Worm (Caenorhabditis elegans) whole organism, L4 larva: ENCODE measurements around the gene cpd-2.

Source experiments
- F10B5.3 ChIP-seq: sonication (generic microtip); optimal IDR thresholded peaks from 2 replicates; lab custom pipeline; 2016; ENCODE audit warnings: mild to moderate bottlenecking, missing genetic modification characterization, missing compliant biosample characterization
- F26F4.8 ChIP-seq: fragments of 200-800 bp; sonication (Bioruptor generic); conservative IDR thresholded peaks from 2 replicates; pipeline ENCODE4 v1.3.6; 2022; ENCODE audit warnings: missing genetic modification characterization, missing compliant biosample characterization
- T20F7.1 ChIP-seq: fragments of 200-800 bp; sonication (Bioruptor generic); optimal IDR thresholded peaks from 2 replicates; lab custom pipeline; 2018; ENCODE audit warnings: mild to moderate bottlenecking, missing genetic modification characterization, missing compliant biosample characterization
- Y48G9A.11 ChIP-seq: fragments of 200-800 bp; sonication (Bioruptor generic); IDR thresholded peaks from 2 replicates; pipeline ENCODE4 v1.3.6; 2022; ENCODE audit warnings: missing genetic modification reagents, missing genetic modification characterization, missing compliant biosample characterization
- ZK546.5 ChIP-seq, 2 experiments: sonication (generic microtip); optimal IDR thresholded peaks; 2 replicates each; lab custom pipeline; 2017; ENCODE audit warnings: missing biosample characterization in 2 of 2, missing genetic modification characterization in 2 of 2
- aha-1 ChIP-seq: fragments of 150-350 bp; peaks from one replicate; lab custom pipeline; 2014; ENCODE audit warnings: missing biosample characterization, missing genetic modification characterization
- ceh-28 ChIP-seq: fragments of 150-350 bp; optimal IDR thresholded peaks from 2 replicates; lab custom pipeline; 2014; ENCODE audit warnings: missing biosample characterization, missing genetic modification reagents, missing genetic modification characterization
- ceh-62 ChIP-seq: sonication (generic microtip); optimal IDR thresholded peaks from 2 replicates; lab custom pipeline; 2017; ENCODE audit warnings: missing biosample characterization, missing genetic modification characterization
- daf-16 ChIP-seq, 3 experiments: sonication (generic microtip); optimal IDR thresholded peaks; 2 replicates each; lab custom pipeline; 2016 to 2017; ENCODE audit warnings: missing genetic modification characterization in 3 of 3, missing genetic modification reagents in 3 of 3, mild to moderate bottlenecking in 2 of 3, missing compliant biosample characterization in 2 of 3, missing biosample characterization in 1 of 3, moderate library complexity in 1 of 3
- daf-19 ChIP-seq: fragments of 200-800 bp; sonication (Bioruptor generic); conservative IDR thresholded peaks from 2 replicates; pipeline ENCODE4 v1.3.6; 2022; ENCODE audit warnings: missing genetic modification characterization, missing compliant biosample characterization
- dmd-6 ChIP-seq: fragments of 200-800 bp; sonication (Bioruptor generic); IDR thresholded peaks from 2 replicates; pipeline ENCODE4 v1.3.6; 2022; ENCODE audit warnings: missing genetic modification reagents, missing genetic modification characterization, missing compliant biosample characterization
- dmd-9 ChIP-seq: fragments of 200-800 bp; sonication (Bioruptor generic); IDR thresholded peaks from 2 replicates; pipeline ENCODE4 v1.3.6; 2022; ENCODE audit warnings: missing genetic modification reagents, missing genetic modification characterization, missing compliant biosample characterization
- dve-1 ChIP-seq: sonication (generic microtip); optimal IDR thresholded peaks from 2 replicates; lab custom pipeline; 2017; ENCODE audit warnings: antibody characterized with exemption, mild to moderate bottlenecking, missing genetic modification characterization, missing compliant biosample characterization; ENCODE audit not compliant: insufficient read depth
- gei-8 ChIP-seq: fragments of 200-800 bp; sonication (Bioruptor generic); optimal IDR thresholded peaks from 2 replicates; lab custom pipeline; 2018; ENCODE audit warnings: mild to moderate bottlenecking, missing genetic modification characterization, missing compliant biosample characterization
- hlh-11 ChIP-seq: fragments of 200-800 bp; sonication (Bioruptor generic); optimal IDR thresholded peaks from 2 replicates; lab custom pipeline; 2018; ENCODE audit warnings: mild to moderate bottlenecking, missing genetic modification characterization, missing compliant biosample characterization
- hlh-30 ChIP-seq: sonication (generic microtip); optimal IDR thresholded peaks from 2 replicates; lab custom pipeline; 2017; ENCODE audit warnings: antibody characterized with exemption, mild to moderate bottlenecking, missing genetic modification characterization, missing compliant biosample characterization; ENCODE audit not compliant: insufficient read depth
- lim-7 ChIP-seq: fragments of 200-800 bp; sonication (Bioruptor generic); IDR thresholded peaks from 2 replicates; pipeline ENCODE4 v1.3.6; 2022; ENCODE audit warnings: missing genetic modification characterization, missing compliant biosample characterization
- lin-39 ChIP-seq: fragments of 150-350 bp; optimal IDR thresholded peaks from 2 replicates; lab custom pipeline; 2014; ENCODE audit warnings: missing biosample characterization, missing genetic modification reagents, missing genetic modification characterization
- lir-3 ChIP-seq: sonication (generic microtip); optimal IDR thresholded peaks from 2 replicates; lab custom pipeline; 2016; ENCODE audit warnings: mild to moderate bottlenecking, missing genetic modification characterization, missing compliant biosample characterization
- nhr-102 ChIP-seq: sonication (generic microtip); optimal IDR thresholded peaks from 2 replicates; lab custom pipeline; 2016; ENCODE audit warnings: mild to moderate bottlenecking, missing genetic modification characterization, moderate library complexity, missing compliant biosample characterization
- nhr-11 ChIP-seq: fragments of 150-350 bp; optimal IDR thresholded peaks from 2 replicates; lab custom pipeline; 2014; ENCODE audit warnings: missing biosample characterization, missing genetic modification characterization
- nhr-41 ChIP-seq: fragments of 200-800 bp; sonication (Bioruptor generic); IDR thresholded peaks from 2 replicates; pipeline ENCODE4 v1.3.6; 2022; ENCODE audit warnings: missing genetic modification reagents, missing genetic modification characterization, missing compliant biosample characterization
- nhr-6 ChIP-seq: fragments of 150-350 bp; optimal IDR thresholded peaks from 2 replicates; lab custom pipeline; 2014; ENCODE audit warnings: missing biosample characterization, missing genetic modification characterization
- nhr-76 ChIP-seq: fragments of 150-350 bp; optimal IDR thresholded peaks from 2 replicates; lab custom pipeline; 2014; ENCODE audit warnings: missing biosample characterization, missing genetic modification characterization
- php-3 ChIP-seq: fragments of 200-800 bp; sonication (Bioruptor generic); IDR thresholded peaks from 2 replicates; pipeline ENCODE4 v1.3.6; 2022; ENCODE audit warnings: missing genetic modification reagents, missing genetic modification characterization, missing compliant biosample characterization
- set-16 ChIP-seq: fragments of 200-800 bp; sonication (Bioruptor generic); IDR thresholded peaks from 2 replicates; pipeline ENCODE4 v1.3.6; 2022; ENCODE audit warnings: missing genetic modification reagents, missing genetic modification characterization, missing compliant biosample characterization
- skn-1 ChIP-seq: fragments of 150-350 bp; optimal IDR thresholded peaks from 2 replicates; lab custom pipeline; 2014; ENCODE audit warnings: missing biosample characterization, missing genetic modification characterization
- snpc-1.2 ChIP-seq: fragments of 200-800 bp; sonication (Bioruptor generic); IDR thresholded peaks from 2 replicates; pipeline ENCODE4 v1.3.6; 2022; ENCODE audit warnings: missing genetic modification reagents, missing genetic modification characterization, missing compliant biosample characterization
- spr-1 ChIP-seq: sonication (generic microtip); optimal IDR thresholded peaks from 2 replicates; lab custom pipeline; 2016; ENCODE audit warnings: mild to moderate bottlenecking, missing genetic modification characterization, missing compliant biosample characterization
- spr-3 ChIP-seq: fragments of 200-800 bp; sonication (Bioruptor generic); optimal IDR thresholded peaks from 2 replicates; lab custom pipeline; 2018; ENCODE audit warnings: mild to moderate bottlenecking, missing genetic modification characterization, missing compliant biosample characterization
- tra-1 ChIP-seq: fragments of 200-800 bp; sonication (Bioruptor generic); IDR thresholded peaks from 2 replicates; pipeline ENCODE4 v1.3.6; 2022; ENCODE audit warnings: missing genetic modification reagents, missing genetic modification characterization, missing compliant biosample characterization
- unc-130 ChIP-seq: sonication (generic microtip); optimal IDR thresholded peaks from 2 replicates; lab custom pipeline; 2016; ENCODE audit warnings: missing genetic modification reagents, missing genetic modification characterization, missing compliant biosample characterization
- unc-62 ChIP-seq, 3 experiments: fragments of 150-350 bp in 1 of 3; sonication (generic microtip); optimal IDR thresholded peaks in 2 of 3; peaks in 1 of 3; 1 replicate in 1 of 3; 2 replicates in 2 of 3; lab custom pipeline; 2014 to 2017; ENCODE audit warnings: missing biosample characterization in 3 of 3, missing genetic modification characterization in 3 of 3, missing genetic modification reagents in 3 of 3, missing genotype in 1 of 3
- zfp-3 ChIP-seq: fragments of 200-800 bp; sonication (Bioruptor generic); conservative IDR thresholded peaks from 2 replicates; pipeline ENCODE4 v1.3.6; 2022; ENCODE audit warnings: missing genetic modification reagents, missing genetic modification characterization, missing compliant biosample characterization

Gene cpd-2

DNA sequence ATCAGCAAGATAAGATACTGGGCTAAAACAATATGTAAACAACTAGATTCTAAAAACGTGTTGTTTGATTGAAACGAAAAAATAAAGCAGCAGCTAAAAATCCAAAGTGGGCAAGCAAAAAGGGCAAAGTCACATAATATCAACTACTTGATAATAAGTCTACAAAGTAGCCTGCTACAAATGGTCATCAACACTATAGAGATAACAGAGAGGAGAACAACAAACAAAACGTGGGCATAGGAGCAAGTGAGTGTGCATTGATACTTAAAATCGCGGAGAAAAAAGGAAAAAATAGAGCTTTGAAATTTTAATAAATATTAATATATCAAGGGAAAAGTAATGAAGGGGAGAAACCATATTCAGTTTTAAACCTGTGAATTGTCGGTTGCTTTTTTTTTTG lies 7.9 kb upstream of the cpd-2 start (continued):
- TF ChIP-seq nhr-11 (tag; lab: Kevin White, UChicago) (no peak), nhr-102 (no peak), ceh-62 (no peak), lim-7 (no peak), hlh-30 (tag; lab: Kevin White, UChicago) (no peak), dve-1 (tag; lab: Kevin White, UChicago) (peak; percentile 19), skn-1 (tag; lab: Kevin White, UChicago) (no peak), unc-62 (GFP tag; optimal IDR thresholded peaks at IDR 0.05 in 1 of 2; lab: Kevin White, UChicago) (no peak), unc-62 (tag; optimal IDR thresholded peaks at IDR 0.05; lab: Kevin White, UChicago) (no peak), gei-8 (GFP tag; lab: Kevin White, UChicago) (no peak), Y48G9A.11 (no peak), dmd-9 (GFP tag; lab: Robert Waterston, UW) (no peak)

DNA sequence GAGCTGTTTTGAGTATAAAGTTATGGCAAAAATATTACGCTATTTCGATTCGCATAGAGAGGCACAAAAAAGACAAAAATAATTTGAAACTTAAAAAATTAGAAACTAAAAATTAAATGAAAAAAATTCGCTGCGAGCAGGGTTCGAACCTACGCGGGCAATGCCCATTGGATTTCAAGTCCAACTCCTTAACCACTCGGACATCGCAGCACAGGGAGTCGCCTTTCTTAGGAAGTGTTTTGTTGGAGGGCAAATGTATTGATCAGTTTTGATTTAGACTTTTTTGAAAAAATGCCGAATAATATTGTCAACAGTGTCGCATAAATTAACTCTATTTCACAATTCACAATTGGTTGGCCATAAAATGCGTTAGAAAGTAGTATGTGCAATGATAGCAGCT lies 7.2 kb upstream of the cpd-2 start:
- TF ChIP-seq ceh-28 (tag; lab: Kevin White, UChicago), result no peak
- no peak for TF ChIP-seq spr-1 (tag; lab: Kevin White, UChicago)
- TF ChIP-seq daf-16 (GFP tag; optimal IDR thresholded peaks at IDR 0.05; lab: Kevin White, UChicago), result no peak
- peak; percentile 56 for TF ChIP-seq daf-16 (tag; optimal IDR thresholded peaks at IDR 0.05; lab: Kevin White, UChicago)
- no peak for TF ChIP-seq nhr-6
- TF ChIP-seq unc-130 (GFP tag; lab: Kevin White, UChicago), result no peak
- no peak for TF ChIP-seq lin-39 (tag; lab: Kevin White, UChicago)
- TF ChIP-seq dve-1 (tag; lab: Kevin White, UChicago), result peak; percentile 29
- TF ChIP-seq ZK546.5 (tag; optimal IDR thresholded peaks at IDR 0.05; lab: Kevin White, UChicago), result no peak
- no peak for TF ChIP-seq nhr-76 (tag; lab: Kevin White, UChicago)
- no peak for TF ChIP-seq daf-19
- peak; percentile 37; the same call in 1 of the 2 replicates for TF ChIP-seq tra-1 (GFP tag; lab: Robert Waterston, UW)
- TF ChIP-seq php-3 (GFP tag; lab: Robert Waterston, UW), result 0 out of 2 replicates have a peak, but pooled peaks have one; percentile 48
- peak; percentile 41; the same call in 1 of the 2 replicates for TF ChIP-seq dmd-6 (GFP tag; lab: Robert Waterston, UW)
- no peak for TF ChIP-seq nhr-102
- TF ChIP-seq snpc-1.2 (GFP tag; lab: Robert Waterston, UW), result 0 out of 2 replicates have a peak, but pooled peaks have one; percentile 54
- peak; percentile 44; the same call in 1 of the 2 replicates for TF ChIP-seq nhr-41 (GFP tag; lab: Robert Waterston, UW)

DNA sequence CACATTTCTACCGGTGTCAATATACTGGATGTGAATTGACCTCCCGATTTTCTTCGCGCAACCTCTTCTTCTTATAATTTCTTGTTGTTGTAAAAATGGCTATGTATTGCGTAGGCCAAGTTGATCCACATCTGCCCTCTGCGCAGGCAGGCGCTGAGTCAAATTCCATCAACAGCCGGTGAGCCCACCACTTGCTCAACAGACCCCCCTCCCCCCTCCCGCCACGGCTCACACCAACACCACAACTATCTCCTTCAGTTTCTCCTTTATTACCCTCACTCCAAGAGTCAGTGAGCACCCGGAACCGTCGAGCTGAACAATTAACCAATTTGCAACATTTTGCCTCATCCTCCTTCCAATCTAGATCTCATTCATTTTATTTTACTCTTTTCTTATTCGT lies 5.3 kb upstream of the cpd-2 start:
- TF ChIP-seq F26F4.8 (GFP tag; lab: Robert Waterston, UW) (no peak), F10B5.3 (tag; lab: Kevin White, UChicago) (no peak), hlh-11 (tag; lab: Kevin White, UChicago) (no peak), unc-62 (GFP tag; optimal IDR thresholded peaks at IDR 0.05 in 1 of 2; lab: Kevin White, UChicago) (peak in 1 of 2 experiments; percentile 48), unc-62 (tag; optimal IDR thresholded peaks at IDR 0.05; lab: Kevin White, UChicago) (no peak), spr-3 (GFP tag; lab: Kevin White, UChicago) (no peak), set-16 (GFP tag; lab: Robert Waterston, UW) (peak; percentile 63), nhr-6 (no peak)

DNA sequence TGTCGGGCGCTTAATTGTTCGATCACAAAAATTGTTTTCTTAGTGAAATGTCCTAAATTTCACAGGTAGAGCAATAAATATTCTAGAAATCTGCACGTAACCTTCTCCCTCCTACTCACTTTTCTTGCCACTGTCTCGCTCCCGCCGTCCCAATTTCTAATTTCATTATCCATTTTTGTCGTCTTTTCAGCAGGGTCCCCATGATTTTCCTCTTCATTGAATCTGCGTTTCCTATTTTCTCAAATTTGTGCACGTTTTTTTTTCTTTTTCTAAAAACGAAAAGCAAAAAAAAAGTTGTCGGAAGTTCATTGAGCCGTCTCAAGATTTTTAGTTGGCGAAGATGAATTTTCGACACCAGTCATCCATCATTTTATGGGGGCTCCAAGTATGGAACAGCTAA lies 3.3 kb upstream of the cpd-2 start:
- TF ChIP-seq zfp-3 (GFP tag; lab: Robert Waterston, UW) (no peak), T20F7.1 (GFP tag; lab: Kevin White, UChicago) (no peak), daf-19 (no peak), aha-1 (tag; lab: Kevin White, UChicago) (peak; percentile 98), lir-3 (tag; lab: Kevin White, UChicago) (no peak), skn-1 (tag; lab: Kevin White, UChicago) (no peak), unc-62 (GFP tag; optimal IDR thresholded peaks at IDR 0.05 in 1 of 2; lab: Kevin White, UChicago) (peak in 1 of 2 experiments; percentile 85), unc-62 (tag; optimal IDR thresholded peaks at IDR 0.05; lab: Kevin White, UChicago) (no peak)
